Worm (Caenorhabditis elegans): Measurements from ENCODE around the gene C42D4.3.

C42D4.3 gene

ce11 chrIV:7149020-7149601 lies 29.9 kb upstream of the C42D4.3 start, which contains the start of gene C34D4.4:
TSS of gene C34D4.4 (plus strand) at chrIV:7149361.
- TF ChIP-seq nhr-11 (tag; optimal IDR thresholded peaks at IDR 0.05) (no peak), tbx-2 (tag; optimal IDR thresholded peaks at IDR 0.05) (no peak), nfya-1 (tag; optimal IDR thresholded peaks at IDR 0.05) (peak; percentile 16)

- TF ChIP-seq ztf-16 (tag; optimal IDR thresholded peaks at IDR 0.05) (no peak), Y22D7AL.16 (tag; optimal IDR thresholded peaks at IDR 0.05) (no peak), ceh-2 (tag; optimal IDR thresholded peaks at IDR 0.05) (no peak), ttx-3 (tag; optimal IDR thresholded peaks at IDR 0.05) (no peak)
Measured at ce11 chrIV:7152409-7152808, 26.6 kb upstream of the C42D4.3 start, which contains the start of gene col-113. TSS of gene col-113 (minus strand) at chrIV:7152509.

- TF ChIP-seq ahr-1 (tag; optimal IDR thresholded peaks at IDR 0.05) (no peak), tbx-7 (tag; optimal IDR thresholded peaks at IDR 0.05) (no peak), dve-1 (tag; optimal IDR thresholded peaks at IDR 0.05) (no peak), C38D4.7 (GFP tag; optimal IDR thresholded peaks at IDR 0.05) (no peak), Y22D7AL.16 (tag; optimal IDR thresholded peaks at IDR 0.05) (no peak), npax-4 (tag; optimal IDR thresholded peaks at IDR 0.05) (no peak)
Measured at ce11 chrIV:7153362-7153761, 25.7 kb upstream of the C42D4.3 start, which contains the start of gene C34D4.3. TSS of gene C34D4.3 (plus strand) at chrIV:7153662.

ce11 chrIV:7154356-7154755 lies 24.7 kb upstream of the C42D4.3 start, which contains the start of gene C34D4.2:
TSS of gene C34D4.2 (plus strand) at chrIV:7154656.
- TF ChIP-seq sdc-2 (tag; optimal IDR thresholded peaks at IDR 0.05) (no peak), lim-6 (tag; optimal IDR thresholded peaks at IDR 0.05) (no peak), ceh-24 (tag; optimal IDR thresholded peaks at IDR 0.05) (no peak)

- peak; percentile 30 for TF ChIP-seq ceh-14 (tag; optimal IDR thresholded peaks at IDR 0.05)
- no peak for TF ChIP-seq unc-86 (tag; optimal IDR thresholded peaks at IDR 0.05)
- peak; percentile 28 for TF ChIP-seq ceh-31 (tag; optimal IDR thresholded peaks at IDR 0.05)
- no peak for TF ChIP-seq Y22D7AL.16 (tag; optimal IDR thresholded peaks at IDR 0.05)
- TF ChIP-seq nfya-1 (tag; optimal IDR thresholded peaks at IDR 0.05), result peak; percentile 44
- TF ChIP-seq sdc-2 (tag; optimal IDR thresholded peaks at IDR 0.05), result no peak
Measured at ce11 chrIV:7156356-7156755, 22.7 kb upstream of the C42D4.3 start, which contains the start of gene maph-9. TSS of gene maph-9 (plus strand) at chrIV:7156628.

ce11 chrIV:7158161-7158560 lies 20.9 kb upstream of the C42D4.3 start:
- TF ChIP-seq unc-86 (tag; optimal IDR thresholded peaks at IDR 0.05) (no peak), C38D4.7 (GFP tag; optimal IDR thresholded peaks at IDR 0.05) (no peak), ceh-48 (tag; optimal IDR thresholded peaks at IDR 0.05) (no peak), Y22D7AL.16 (tag; optimal IDR thresholded peaks at IDR 0.05) (no peak), unc-42 (tag; optimal IDR thresholded peaks at IDR 0.05) (no peak), dve-1 (tag; optimal IDR thresholded peaks at IDR 0.05) (no peak)

- no peak for TF ChIP-seq npax-4 (tag; optimal IDR thresholded peaks at IDR 0.05)
- TF ChIP-seq ceh-24 (tag; optimal IDR thresholded peaks at IDR 0.05), result no peak
- TF ChIP-seq ceh-6 (GFP tag; optimal IDR thresholded peaks at IDR 0.05), result no peak
- no peak for TF ChIP-seq dmd-4 (tag; optimal IDR thresholded peaks at IDR 0.05; ENCODE audit: borderline replicate concordance)
- TF ChIP-seq ceh-30 (tag; optimal IDR thresholded peaks at IDR 0.05), result no peak
- TF ChIP-seq hlh-6 (tag; optimal IDR thresholded peaks at IDR 0.05), result no peak
- TF ChIP-seq T23F11.4 (GFP tag; optimal IDR thresholded peaks at IDR 0.05), result no peak
Measured at ce11 chrIV:7159586-7159985, 19.5 kb upstream of the C42D4.3 start.

ce11 chrIV:7165723-7166122 lies 13.3 kb upstream of the C42D4.3 start, which contains the start of gene rpc-1:
TSS of gene rpc-1 (minus strand) at chrIV:7165748.
- TF ChIP-seq T23F11.4 (GFP tag; optimal IDR thresholded peaks at IDR 0.05), result no peak
- TF ChIP-seq sox-4 (tag; optimal IDR thresholded peaks at IDR 0.05), result no peak
- no peak for TF ChIP-seq ceh-45 (GFP tag; IDR thresholded peaks at IDR 0.05)
- no peak for TF ChIP-seq pat-9 (tag; optimal IDR thresholded peaks at IDR 0.05)
- no peak for TF ChIP-seq madf-2 (tag; optimal IDR thresholded peaks at IDR 0.05)
- TF ChIP-seq ztf-16 (tag; optimal IDR thresholded peaks at IDR 0.05), result no peak
- TF ChIP-seq F13H6.1 (tag; optimal IDR thresholded peaks at IDR 0.05), result no peak
- no peak for TF ChIP-seq pax-1 (tag; optimal IDR thresholded peaks at IDR 0.05)
- TF ChIP-seq hlh-30 (tag; optimal IDR thresholded peaks at IDR 0.05; ENCODE audit: insufficient read depth), result no peak
- no peak for TF ChIP-seq ahr-1 (tag; optimal IDR thresholded peaks at IDR 0.05)
- TF ChIP-seq gmeb-2 (tag; optimal IDR thresholded peaks at IDR 0.05), result no peak
- no peak for TF ChIP-seq fax-1 (tag; optimal IDR thresholded peaks at IDR 0.05)
- no peak for TF ChIP-seq ceh-2 (tag; optimal IDR thresholded peaks at IDR 0.05)
- no peak for TF ChIP-seq ceh-48 (tag; optimal IDR thresholded peaks at IDR 0.05)
- TF ChIP-seq ets-4 (tag; optimal IDR thresholded peaks at IDR 0.05), result no peak
- no peak for TF ChIP-seq unc-42 (tag; optimal IDR thresholded peaks at IDR 0.05)
